Worm (Caenorhabditis elegans) whole organism, L3 larva: ENCODE data around the gene F30B5.11.

Experiments used
- R02D3.7 ChIP-seq: fragments of 150-350 bp; optimal IDR thresholded peaks from 2 replicates; lab custom pipeline; 2014; ENCODE audit warnings: missing biosample characterization, missing genetic modification characterization
- ZK546.5 ChIP-seq: sonication (generic microtip); optimal IDR thresholded peaks from 2 replicates; lab custom pipeline; 2017; ENCODE audit warnings: missing biosample characterization, missing genetic modification characterization
- ama-1 ChIP-seq: fragments of 150-350 bp; optimal IDR thresholded peaks from 2 replicates; lab custom pipeline; 2018
- ceh-28 ChIP-seq: fragments of 150-350 bp; optimal IDR thresholded peaks from 2 replicates; lab custom pipeline; 2014; ENCODE audit warnings: missing biosample characterization, missing genetic modification reagents, missing genetic modification characterization
- ceh-82 ChIP-seq: fragments of 150-350 bp; optimal IDR thresholded peaks from 2 replicates; lab custom pipeline; 2014; ENCODE audit warnings: missing biosample characterization, missing genetic modification characterization
- ceh-9 ChIP-seq: sonication (generic microtip); optimal IDR thresholded peaks from 2 replicates; lab custom pipeline; 2018; ENCODE audit warnings: missing biosample characterization, missing genetic modification characterization
- daf-12 ChIP-seq: fragments of 150-350 bp; optimal IDR thresholded peaks from 2 replicates; lab custom pipeline; 2014; ENCODE audit warnings: missing biosample characterization, missing genetic modification reagents, missing genetic modification characterization
- egl-5 ChIP-seq: fragments of 150-350 bp; optimal IDR thresholded peaks from 2 replicates; lab custom pipeline; 2017; ENCODE audit warnings: missing biosample characterization, missing genetic modification reagents, missing genetic modification characterization, inconsistent platforms
- elt-1 ChIP-seq: fragments of 150-350 bp; optimal IDR thresholded peaks from 2 replicates; lab custom pipeline; 2014; ENCODE audit warnings: missing biosample characterization, missing genetic modification characterization
- elt-2 ChIP-seq: sonication (generic microtip); optimal IDR thresholded peaks from 2 replicates; lab custom pipeline; 2016; ENCODE audit warnings: missing genetic modification reagents, mild to moderate bottlenecking, missing genetic modification characterization, missing compliant biosample characterization
- elt-3 ChIP-seq, 3 experiments: fragments of 150-350 bp in 1 of 3; sonication (generic microtip) in 2 of 3; optimal IDR thresholded peaks; 2 replicates in 2 of 3; 4 replicates in 1 of 3; lab custom pipeline; 2014 to 2017; ENCODE audit warnings: missing biosample characterization in 3 of 3, missing genetic modification characterization in 3 of 3
- eor-1 ChIP-seq, 2 experiments: fragments of 150-350 bp; optimal IDR thresholded peaks; 2 replicates each; lab custom pipeline; 2014 to 2018; ENCODE audit warnings: missing biosample characterization in 2 of 2, missing genetic modification characterization in 2 of 2
- fkh-10 ChIP-seq: sonication (generic microtip); optimal IDR thresholded peaks from 2 replicates; lab custom pipeline; 2017; ENCODE audit warnings: missing biosample characterization, missing genetic modification reagents, missing genetic modification characterization
- fkh-2 ChIP-seq: fragments of 150-350 bp; optimal IDR thresholded peaks from 2 replicates; lab custom pipeline; 2014; ENCODE audit warnings: missing biosample characterization, missing genetic modification reagents, missing genetic modification characterization
- hmg-11 ChIP-seq: sonication (generic microtip); optimal IDR thresholded peaks from 2 replicates; lab custom pipeline; 2016; ENCODE audit warnings: missing genetic modification characterization, missing compliant biosample characterization
- jun-1 ChIP-seq: fragments of 150-350 bp; optimal IDR thresholded peaks from 2 replicates; lab custom pipeline; 2014; ENCODE audit warnings: missing biosample characterization, missing genetic modification reagents, missing genetic modification characterization
- lin-15B ChIP-seq: fragments of 150-350 bp; optimal IDR thresholded peaks from 2 replicates; lab custom pipeline; 2014; ENCODE audit warnings: missing biosample characterization, missing genetic modification characterization
- lin-39 ChIP-seq: fragments of 150-350 bp; optimal IDR thresholded peaks from 2 replicates; lab custom pipeline; 2018; ENCODE audit warnings: missing biosample characterization, missing genetic modification reagents, missing genetic modification characterization
- lsy-12 ChIP-seq: sonication (generic microtip); optimal IDR thresholded peaks from 2 replicates; lab custom pipeline; 2016; ENCODE audit warnings: mild to moderate bottlenecking, missing genetic modification characterization, missing compliant biosample characterization
- mdl-1 ChIP-seq: fragments of 150-350 bp; optimal IDR thresholded peaks from 2 replicates; lab custom pipeline; 2014; ENCODE audit warnings: missing biosample characterization, missing genetic modification characterization
- mml-1 ChIP-seq: fragments of 150-350 bp; sonication (generic microtip); optimal IDR thresholded peaks from 3 replicates; lab custom pipeline; 2014; ENCODE audit warnings: missing biosample characterization, missing genetic modification characterization
- nfya-1 ChIP-seq: sonication (generic microtip); optimal IDR thresholded peaks from 2 replicates; lab custom pipeline; 2017; ENCODE audit warnings: missing genetic modification characterization, mild to moderate bottlenecking, missing compliant biosample characterization, antibody characterized with exemption, moderate library complexity; ENCODE audit not compliant: insufficient read depth
- nhr-12 ChIP-seq: fragments of 150-350 bp; optimal IDR thresholded peaks from 2 replicates; lab custom pipeline; 2014; ENCODE audit warnings: missing biosample characterization, missing genetic modification characterization
- nhr-23 ChIP-seq: fragments of 150-350 bp; optimal IDR thresholded peaks from 2 replicates; lab custom pipeline; 2014; ENCODE audit warnings: missing biosample characterization, missing genetic modification reagents, missing genetic modification characterization
- nhr-237 ChIP-seq: fragments of 150-350 bp; optimal IDR thresholded peaks from 2 replicates; lab custom pipeline; 2014; ENCODE audit warnings: missing biosample characterization, missing genetic modification characterization
- nhr-25 ChIP-seq: sonication (generic microtip); optimal IDR thresholded peaks from 2 replicates; lab custom pipeline; 2017; ENCODE audit warnings: missing biosample characterization, missing genetic modification characterization
- nhr-28 ChIP-seq: fragments of 150-350 bp; optimal IDR thresholded peaks from 2 replicates; lab custom pipeline; 2014; ENCODE audit warnings: missing biosample characterization, missing genetic modification characterization
- nhr-43 ChIP-seq: sonication (generic microtip); optimal IDR thresholded peaks from 2 replicates; lab custom pipeline; 2016; ENCODE audit warnings: mild to moderate bottlenecking, missing genetic modification characterization, missing compliant biosample characterization; ENCODE audit not compliant: poor library complexity, severe bottlenecking
- nhr-67 ChIP-seq: fragments of 150-350 bp; optimal IDR thresholded peaks from 2 replicates; lab custom pipeline; 2014; ENCODE audit warnings: missing biosample characterization, missing genetic modification characterization
- pha-4 ChIP-seq: fragments of 150-350 bp; optimal IDR thresholded peaks from 2 replicates; lab custom pipeline; 2014; ENCODE audit warnings: missing biosample characterization, missing genetic modification reagents, missing genetic modification characterization
- pqm-1 ChIP-seq: fragments of 150-350 bp; optimal IDR thresholded peaks from 2 replicates; lab custom pipeline; 2017; ENCODE audit warnings: missing biosample characterization, missing genetic modification characterization, inconsistent platforms
- sea-2 ChIP-seq: fragments of 150-350 bp; sonication (generic microtip); optimal IDR thresholded peaks from 4 replicates; lab custom pipeline; 2014; ENCODE audit warnings: missing biosample characterization, missing genetic modification reagents, missing genetic modification characterization
- skn-1 ChIP-seq: fragments of 150-350 bp; optimal IDR thresholded peaks from 2 replicates; lab custom pipeline; 2014; ENCODE audit warnings: missing biosample characterization, missing genetic modification characterization
- snpc-4 ChIP-seq: fragments of 150-350 bp; optimal IDR thresholded peaks from 2 replicates; lab custom pipeline; 2014; ENCODE audit warnings: missing biosample characterization, missing genetic modification characterization
- tbx-2 ChIP-seq: sonication (generic microtip); optimal IDR thresholded peaks from 2 replicates; lab custom pipeline; 2016; ENCODE audit warnings: mild to moderate bottlenecking, missing genetic modification characterization, missing compliant biosample characterization
- unc-39 ChIP-seq: sonication (generic microtip); optimal IDR thresholded peaks from 4 replicates; lab custom pipeline; 2017; ENCODE audit warnings: missing biosample characterization, missing genetic modification characterization
- zag-1 ChIP-seq: fragments of 150-350 bp; optimal IDR thresholded peaks from 2 replicates; lab custom pipeline; 2014; ENCODE audit warnings: missing biosample characterization, missing genetic modification characterization
- ztf-4 ChIP-seq: fragments of 150-350 bp; optimal IDR thresholded peaks from 2 replicates; lab custom pipeline; 2014; ENCODE audit warnings: missing biosample characterization, missing genetic modification characterization

The F30B5.11 gene

DNA sequence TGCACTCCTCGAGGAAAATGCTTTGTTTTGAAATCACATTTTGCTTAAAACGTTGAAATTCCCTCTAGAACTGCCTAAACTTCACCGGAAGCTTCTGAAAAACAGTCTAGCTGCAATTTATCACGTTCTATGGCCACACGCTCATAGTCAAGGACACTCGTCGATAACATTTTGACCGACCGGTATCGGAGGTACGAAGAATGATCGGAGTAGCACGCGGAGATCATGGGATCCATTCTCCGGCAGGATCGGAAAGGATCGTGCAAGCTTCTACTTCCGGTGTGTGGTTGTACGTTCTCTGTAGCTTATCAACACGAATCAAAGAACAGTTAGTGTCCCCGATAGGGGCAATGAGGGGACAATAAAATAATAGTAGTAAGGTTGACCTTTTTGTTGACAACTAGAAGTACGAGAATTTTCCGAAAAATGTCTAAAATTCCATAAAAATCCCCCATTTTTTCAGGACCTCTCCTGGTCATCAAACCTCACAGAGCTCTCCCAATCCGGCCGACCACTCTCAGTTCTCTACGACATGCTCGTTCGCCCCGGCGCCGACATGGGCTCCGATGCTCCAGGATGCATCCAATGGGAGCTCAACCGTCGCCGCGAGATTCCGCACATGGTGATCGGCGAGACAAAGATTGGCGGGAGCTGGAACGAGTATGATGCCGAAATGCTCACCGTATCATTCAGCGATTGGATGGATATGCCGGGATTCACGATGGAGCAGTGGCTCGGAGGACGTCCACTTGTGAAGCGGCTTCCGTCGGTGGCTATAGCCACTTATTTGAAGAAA is 3.6 kb downstream of the F30B5.11 start:
- TF ChIP-seq nhr-43 (tag; lab: Kevin White, UChicago), result peak; percentile 82
- peak; percentile 78 for TF ChIP-seq nhr-23 (tag; lab: Kevin White, UChicago)
- peak; percentile 41 for TF ChIP-seq mdl-1 (tag; lab: Kevin White, UChicago)
- no peak for TF ChIP-seq nhr-67 (tag; lab: Kevin White, UChicago)
- peak; percentile 33 for TF ChIP-seq elt-2 (tag; lab: Kevin White, UChicago)

DNA sequence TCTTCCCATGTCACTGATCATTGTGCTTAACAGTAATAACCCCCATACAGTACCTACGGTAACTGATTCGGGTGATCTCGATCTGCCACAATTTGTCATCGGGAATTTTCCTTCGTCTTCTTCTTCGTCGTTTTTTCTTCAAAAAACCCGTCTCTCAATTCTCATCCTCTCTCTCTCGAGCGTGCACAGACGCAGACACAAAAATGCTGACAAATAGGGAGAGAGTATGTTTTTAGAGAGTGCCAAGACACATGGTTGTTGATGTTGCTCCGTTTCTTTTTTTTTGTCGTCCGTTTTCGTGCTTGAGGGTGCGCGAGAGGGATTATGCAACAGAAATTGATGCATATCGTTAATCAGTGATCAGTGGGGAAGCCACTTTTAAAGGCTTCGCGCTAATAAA is 4.5 kb downstream of the F30B5.11 start:
- TF ChIP-seq nhr-12 (tag; lab: Kevin White, UChicago), result no peak
- no peak for TF ChIP-seq mml-1 (tag; lab: Kevin White, UChicago)
- peak; percentile 87 for TF ChIP-seq nfya-1 (tag; lab: Kevin White, UChicago)
- peak; percentile 57 for TF ChIP-seq jun-1 (tag; lab: Kevin White, UChicago)
- TF ChIP-seq mdl-1 (tag; lab: Kevin White, UChicago), result peak; percentile 42
- TF ChIP-seq snpc-4 (tag; lab: Kevin White, UChicago), result peak; percentile 38
- no peak for TF ChIP-seq ceh-9 (tag; lab: Kevin White, UChicago)
- peak; percentile 86 for TF ChIP-seq ama-1 (lab: Kevin White, UChicago)
- TF ChIP-seq elt-3 (tag; optimal IDR thresholded peaks at IDR 0.05; lab: Kevin White, UChicago), result peak in 1 of 3 experiments; percentile 2
- no peak for TF ChIP-seq sea-2 (GFP tag; lab: Kevin White, UChicago)
- TF ChIP-seq ceh-28 (tag; lab: Kevin White, UChicago), result no peak
- TF ChIP-seq fkh-2, result no peak
- no peak for TF ChIP-seq zag-1 (tag; lab: Kevin White, UChicago)
- TF ChIP-seq nhr-67 (tag; lab: Kevin White, UChicago), result no peak
- peak; percentile 48 for TF ChIP-seq lin-15B (tag; lab: Kevin White, UChicago)
- TF ChIP-seq daf-12 (tag; lab: Kevin White, UChicago), result no peak
- TF ChIP-seq elt-2 (tag; lab: Kevin White, UChicago), result peak; percentile 40
- no peak for TF ChIP-seq ZK546.5 (tag; lab: Kevin White, UChicago)
- peak; percentile 25 for TF ChIP-seq pqm-1 (tag; lab: Kevin White, UChicago)
- TF ChIP-seq nhr-28 (tag; lab: Kevin White, UChicago), result no peak
- no peak for TF ChIP-seq unc-39 (tag; lab: Kevin White, UChicago)
- TF ChIP-seq egl-5 (tag; lab: Kevin White, UChicago), result peak; percentile 34
- no peak for TF ChIP-seq fkh-10
- no peak for TF ChIP-seq tbx-2 (tag; lab: Kevin White, UChicago)
- peak; percentile 71 for TF ChIP-seq lin-39 (tag; lab: Kevin White, UChicago)
- no peak for TF ChIP-seq ceh-82 (tag; lab: Kevin White, UChicago)
- TF ChIP-seq nhr-25 (tag; lab: Kevin White, UChicago), result peak; percentile 36
- TF ChIP-seq pha-4 (tag; lab: Kevin White, UChicago), result peak; percentile 86
- TF ChIP-seq ztf-4 (tag; lab: Kevin White, UChicago), result no peak
- TF ChIP-seq nhr-43 (tag; lab: Kevin White, UChicago), result peak; percentile 78
- no peak for TF ChIP-seq eor-1 (tag; optimal IDR thresholded peaks at IDR 0.05; lab: Kevin White, UChicago)
- peak; percentile 30 for TF ChIP-seq nhr-23 (tag; lab: Kevin White, UChicago)
- TF ChIP-seq nhr-237 (tag; lab: Kevin White, UChicago), result no peak
- TF ChIP-seq hmg-11 (tag; lab: Kevin White, UChicago), result peak; percentile 78
- TF ChIP-seq lsy-12 (tag; lab: Kevin White, UChicago), result peak; percentile 11
- TF ChIP-seq R02D3.7 (tag; lab: Kevin White, UChicago), result peak; percentile 47
- TF ChIP-seq skn-1 (tag; lab: Kevin White, UChicago), result peak; percentile 100
- no peak for TF ChIP-seq elt-1
- TF ChIP-seq, all 47 proteins: peak for 19

DNA sequence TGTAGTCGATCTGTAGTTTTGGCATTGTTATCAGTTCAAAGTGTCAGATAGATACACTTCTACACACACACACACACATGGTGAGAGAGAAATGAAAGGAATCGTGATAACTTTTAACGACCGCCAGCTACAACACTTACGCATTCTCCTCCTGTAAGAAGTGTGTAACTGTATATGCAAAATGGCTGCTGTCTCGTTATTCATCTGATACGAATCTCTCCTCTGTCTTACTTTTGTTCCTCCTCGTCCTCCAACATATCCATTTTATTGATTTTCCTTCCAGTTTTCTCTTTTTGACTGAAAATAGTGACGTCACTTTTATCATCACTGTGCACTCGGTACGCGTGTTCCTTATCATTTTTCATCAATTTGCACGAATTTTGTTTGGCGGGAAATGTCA is 7.2 kb downstream of the F30B5.11 start:
- TF ChIP-seq pqm-1 (tag; lab: Kevin White, UChicago), result peak; percentile 74
- no peak for TF ChIP-seq nhr-67 (tag; lab: Kevin White, UChicago)
- peak; percentile 19 for TF ChIP-seq skn-1 (tag; lab: Kevin White, UChicago)
- TF ChIP-seq elt-2 (tag; lab: Kevin White, UChicago), result peak; percentile 83
- TF ChIP-seq nhr-25 (tag; lab: Kevin White, UChicago), result peak; percentile 7
- TF ChIP-seq R02D3.7 (tag; lab: Kevin White, UChicago), result no peak
